Fruit fly (Drosophila melanogaster): ENCODE results near the gene trh.

Gene trh

dm6 chr3L:346656-347640 lies 45.5 kb downstream of the trh start, which contains the start of gene mth (continued):
- TF ChIP-seq dsx (GFP tag; optimal IDR thresholded peaks at IDR 0.05; ENCODE audit: poor library complexity, severe bottlenecking) (peak; percentile 70), fd59A (GFP tag; optimal IDR thresholded peaks at IDR 0.05) (no peak), CG34406 (GFP tag; optimal IDR thresholded peaks at IDR 0.05) (no peak), CG10669 (GFP tag; optimal IDR thresholded peaks at IDR 0.05) (no peak), Sox102F (GFP tag; optimal IDR thresholded peaks at IDR 0.05) (peak; percentile 2), CG7368 (GFP tag; optimal IDR thresholded peaks at IDR 0.05) (peak; percentile 4), CG3919 (GFP tag; optimal IDR thresholded peaks at IDR 0.05) (peak; percentile 38), Hr38 (GFP tag; optimal IDR thresholded peaks at IDR 0.05) (no peak), Sox15 (GFP tag; optimal IDR thresholded peaks at IDR 0.05) (peak; percentile 6), CG4318 (GFP tag; optimal IDR thresholded peaks at IDR 0.05) (no peak), Blimp-1 (GFP tag; optimal IDR thresholded peaks at IDR 0.05) (no peak), net (GFP tag; optimal IDR thresholded peaks at IDR 0.05) (peak; percentile 28), CG9139 (GFP tag; optimal IDR thresholded peaks at IDR 0.05) (peak; percentile 29), CG6792 (GFP tag; optimal IDR thresholded peaks at IDR 0.05) (no peak), acj6 (GFP tag; optimal IDR thresholded peaks at IDR 0.05) (peak; percentile 45), CG3032 (tag; optimal IDR thresholded peaks at IDR 0.05) (peak; percentile 61), CG8632 (GFP tag; optimal IDR thresholded peaks at IDR 0.05) (no peak), spab (GFP tag; optimal IDR thresholded peaks at IDR 0.05) (no peak), Hr4 (GFP tag; optimal IDR thresholded peaks at IDR 0.05) (peak; percentile 31), Ets96B (tag; optimal IDR thresholded peaks at IDR 0.05) (peak; percentile 13), Lpt (GFP tag; optimal IDR thresholded peaks at IDR 0.05) (no peak), CG8119 (GFP tag; IDR thresholded peaks at IDR 0.05) (0 out of 3 replicates have a peak, but pooled peaks have one; percentile 15), ss (GFP tag; optimal IDR thresholded peaks at IDR 0.05) (peak; percentile 18 to 41), CG6808 (GFP tag; optimal IDR thresholded peaks at IDR 0.05) (no peak), Eip93F (GFP tag; optimal IDR thresholded peaks at IDR 0.05) (no peak), fd85E (GFP tag; optimal IDR thresholded peaks at IDR 0.05) (peak; percentile 52), CG11294 (GFP tag; IDR thresholded peaks at IDR 0.05) (0 out of 2 replicates have a peak, but pooled peaks have one; percentile 9), Gug (GFP tag; IDR thresholded peaks at IDR 0.05) (no peak), esn (GFP tag; optimal IDR thresholded peaks at IDR 0.05) (peak; percentile 62), CG11902 (GFP tag; optimal IDR thresholded peaks at IDR 0.05) (no peak)

dm6 chr3L:343316-343715 lies 49.1 kb downstream of the trh start:
- TF ChIP-seq Eip78C (GFP tag), result peak; percentile 62
- TF ChIP-seq Eip75B (GFP tag; optimal IDR thresholded peaks at IDR 0.05), result no peak

- TF ChIP-seq fd59A (GFP tag; optimal IDR thresholded peaks at IDR 0.05) (no peak), Smox (GFP tag; optimal IDR thresholded peaks at IDR 0.05) (no peak)
Observed at dm6 chr3L:342839-343238, 49.6 kb downstream of the trh start, which contains the start of gene mthl10. Gene mthl10 (minus strand): TSS chr3L:342915.

dm6 chr3L:341052-341852 lies 51.2 kb downstream of the trh start:
- TF ChIP-seq CG15336 (GFP tag; IDR thresholded peaks at IDR 0.05), result peak; percentile 19; the same call in 1 of the 2 replicates
- TF ChIP-seq CG9139 (GFP tag; optimal IDR thresholded peaks at IDR 0.05), result no peak
- no peak for TF ChIP-seq Hr4 (GFP tag; optimal IDR thresholded peaks at IDR 0.05)
- TF ChIP-seq Eip75B (GFP tag; optimal IDR thresholded peaks at IDR 0.05), result no peak
- TF ChIP-seq svp (GFP tag), result no peak
- no peak for TF ChIP-seq CG32006 (GFP tag; optimal IDR thresholded peaks at IDR 0.05)
- TF ChIP-seq CG1621 (tag; optimal IDR thresholded peaks at IDR 0.05), result no peak
- TF ChIP-seq fkh (GFP tag; optimal IDR thresholded peaks at IDR 0.05), result no peak
- no peak for TF ChIP-seq eg (GFP tag; IDR thresholded peaks at IDR 0.05)
- no peak for TF ChIP-seq Gug (GFP tag; IDR thresholded peaks at IDR 0.05)
- TF ChIP-seq Eip78C (GFP tag), result peak; percentile 27
- TF ChIP-seq cyc (GFP tag; optimal IDR thresholded peaks at IDR 0.05), result no peak
- no peak for TF ChIP-seq CG8319 (GFP tag; optimal IDR thresholded peaks at IDR 0.05)
- TF ChIP-seq CG8119 (GFP tag; IDR thresholded peaks at IDR 0.05), result no peak
- no peak for TF ChIP-seq Ets21C (GFP tag; optimal IDR thresholded peaks at IDR 0.05)
- TF ChIP-seq CG6163 (GFP tag; IDR thresholded peaks at IDR 0.05), result peak; percentile 52; the same call in 2 of the 3 replicates
- TF ChIP-seq ss (GFP tag; optimal IDR thresholded peaks at IDR 0.05), result peak in 1 of 2 experiments; percentile 10
- no peak for TF ChIP-seq CG6792 (GFP tag; optimal IDR thresholded peaks at IDR 0.05)

Data from whole organism, prepupa.